Fruit fly (Drosophila melanogaster): ENCODE data around the gene CG4582.

Gene CG4582

dm6 chr3R:25531905-25532387 lies 51.0 kb downstream of the CG4582 start (continued):
- no peak for TF ChIP-seq HLH54F (GFP tag; optimal IDR thresholded peaks at IDR 0.05)
- TF ChIP-seq bab2 (GFP tag; optimal IDR thresholded peaks at IDR 0.05) = no peak
- TF ChIP-seq Nf-YC (tag; optimal IDR thresholded peaks at IDR 0.05) = no peak
- no peak for TF ChIP-seq Bgb (GFP tag; IDR thresholded peaks at IDR 0.05; ENCODE audit: partially characterized antibody)
- no peak for TF ChIP-seq gce (GFP tag; IDR thresholded peaks at IDR 0.05)
- no peak for TF ChIP-seq jigr1 (GFP tag; IDR thresholded peaks at IDR 0.05)
- peak; percentile 34; the same call in 1 of the 3 replicates for TF ChIP-seq CG14050 (GFP tag; IDR thresholded peaks at IDR 0.05)
- no peak for TF ChIP-seq yki (optimal IDR thresholded peaks at IDR 0.05)
- TF ChIP-seq sc (optimal IDR thresholded peaks at IDR 0.05) = no peak
- no peak for TF ChIP-seq sc (GFP tag; optimal IDR thresholded peaks at IDR 0.05)
- TF ChIP-seq CG13296 (GFP tag; optimal IDR thresholded peaks at IDR 0.05) = no peak
- TF ChIP-seq CG8281 (tag; optimal IDR thresholded peaks at IDR 0.05) = no peak
- TF ChIP-seq tin (GFP tag; optimal IDR thresholded peaks at IDR 0.05) = peak; percentile 43
- TF ChIP-seq CG10366 (GFP tag; IDR thresholded peaks at IDR 0.05) = peak; percentile 56
- TF ChIP-seq Med (GFP tag) = no peak
- TF ChIP-seq aop (GFP tag; IDR thresholded peaks at IDR 0.05) = no peak
- TF ChIP-seq CG1647 (GFP tag; optimal IDR thresholded peaks at IDR 0.05) = no peak
- TF ChIP-seq Hmx (GFP tag; optimal IDR thresholded peaks at IDR 0.05) = no peak
- TF ChIP-seq Ravus (GFP tag; IDR thresholded peaks at IDR 0.05) = no peak
- no peak for TF ChIP-seq az2 (GFP tag; optimal IDR thresholded peaks at IDR 0.05)
- 0 out of 2 replicates have a peak, but pooled peaks have one; percentile 6 for TF ChIP-seq peb (GFP tag; IDR thresholded peaks at IDR 0.05)
- TF ChIP-seq stwl (tag; optimal IDR thresholded peaks at IDR 0.05) = no peak
- TF ChIP-seq Elba2 (GFP tag; optimal IDR thresholded peaks at IDR 0.05) = no peak
- no peak for TF ChIP-seq CG7786 (GFP tag; optimal IDR thresholded peaks at IDR 0.05)
- TF ChIP-seq zfh1 (GFP tag; IDR thresholded peaks at IDR 0.05) = peak; percentile 63; the same call in 2 of the 3 replicates
- TF ChIP-seq CG7745 (tag; optimal IDR thresholded peaks at IDR 0.05) = no peak
- TF ChIP-seq MTF-1 (GFP tag; optimal IDR thresholded peaks at IDR 0.05; ENCODE audit: borderline replicate concordance) = no peak
- TF ChIP-seq btn (GFP tag; optimal IDR thresholded peaks at IDR 0.05) = no peak
- no peak for TF ChIP-seq nerfin-2 (GFP tag; IDR thresholded peaks at IDR 0.05; ENCODE audit: partially characterized antibody)
- peak; percentile 4 for TF ChIP-seq zfh2 (GFP tag; optimal IDR thresholded peaks at IDR 0.05)
- TF ChIP-seq gsb (GFP tag; IDR thresholded peaks at IDR 0.05) = 0 out of 2 replicates have a peak, but pooled peaks have one; percentile 11
- TF ChIP-seq CG17829 (tag; optimal IDR thresholded peaks at IDR 0.05) = no peak
- TF ChIP-seq dmrt11E (tag; optimal IDR thresholded peaks at IDR 0.05) = no peak
- TF ChIP-seq CG12104 (GFP tag; optimal IDR thresholded peaks at IDR 0.05) = no peak
- TF ChIP-seq vfl (GFP tag; optimal IDR thresholded peaks at IDR 0.05) = no peak
- no peak for TF ChIP-seq Adf1 (GFP tag; IDR thresholded peaks at IDR 0.05)
- TF ChIP-seq CG15514 (GFP tag; optimal IDR thresholded peaks at IDR 0.05) = peak; percentile 11
- no peak for TF ChIP-seq CG18476 (GFP tag; optimal IDR thresholded peaks at IDR 0.05)
- no peak for TF ChIP-seq CG13424 (tag; optimal IDR thresholded peaks at IDR 0.05)
- 0 out of 2 replicates have a peak, but pooled peaks have one; percentile 27 for TF ChIP-seq H2.0 (GFP tag; IDR thresholded peaks at IDR 0.05)
- TF ChIP-seq unc-4 (GFP tag; IDR thresholded peaks at IDR 0.05; ENCODE audit: partially characterized antibody) = no peak
- no peak for TF ChIP-seq CG12236 (GFP tag; optimal IDR thresholded peaks at IDR 0.05)
- TF ChIP-seq CG10267 (tag; optimal IDR thresholded peaks at IDR 0.05) = no peak
- TF ChIP-seq CoRest (tag; optimal IDR thresholded peaks at IDR 0.05) = no peak
- TF ChIP-seq Nf-YA (GFP tag; IDR thresholded peaks at IDR 0.05) = 0 out of 2 replicates have a peak, but pooled peaks have one; percentile 30
- TF ChIP-seq lov (optimal IDR thresholded peaks at IDR 0.05) = no peak
- peak; percentile 38; the same call in 1 of the 3 replicates for TF ChIP-seq lov (GFP tag; IDR thresholded peaks at IDR 0.05)
- TF ChIP-seq Jarid2 (GFP tag; optimal IDR thresholded peaks at IDR 0.05) = no peak
- TF ChIP-seq CG10979 (tag; optimal IDR thresholded peaks at IDR 0.05) = no peak
- TF ChIP-seq CG15073 (GFP tag; optimal IDR thresholded peaks at IDR 0.05) = no peak
- no peak for TF ChIP-seq Dad (GFP tag; optimal IDR thresholded peaks at IDR 0.05)
- TF ChIP-seq Hey (tag; optimal IDR thresholded peaks at IDR 0.05) = no peak
